Fruit fly (Drosophila melanogaster) whole organism, embryonic: ENCODE measurements around the gene Pi3K21B.

Experiments
- B-H1 ChIP-seq: fragments of 200-800 bp; sonication (Bioruptor generic); IDR thresholded peaks from 3 replicates; pipeline ENCODE4 v1.3.6; 2022; ENCODE audit warnings: missing biosample characterization, missing genetic modification characterization
- Blimp-1 ChIP-seq: fragments of 200-800 bp; sonication (Bioruptor generic); optimal IDR thresholded peaks from 3 replicates; lab custom pipeline; 2018; ENCODE audit warnings: missing biosample characterization, missing genetic modification characterization, mild to moderate bottlenecking, moderate library complexity, missing genetic modification reagents
- CG10543 ChIP-seq: fragments of 200-800 bp; sonication (Bioruptor generic); optimal IDR thresholded peaks from 3 replicates; lab custom pipeline; 2017; ENCODE audit warnings: missing biosample characterization, mild to moderate bottlenecking, missing genetic modification characterization, moderate library complexity
- CG12071 ChIP-seq: fragments of 200-800 bp; sonication (Bioruptor generic); optimal IDR thresholded peaks from 3 replicates; lab custom pipeline; 2018; ENCODE audit warnings: missing biosample characterization, mild to moderate bottlenecking, missing genetic modification characterization
- CG12659 ChIP-seq: fragments of 200-800 bp; sonication (Bioruptor generic); optimal IDR thresholded peaks from 3 replicates; lab custom pipeline; 2017; ENCODE audit warnings: mild to moderate bottlenecking, missing biosample characterization, missing genetic modification reagents, missing genetic modification characterization
- CG13123 ChIP-seq: fragments of 200-800 bp; sonication (Bioruptor generic); optimal IDR thresholded peaks from 2 replicates; lab custom pipeline; 2016; ENCODE audit warnings: missing biosample characterization, missing genetic modification characterization
- CG14050 ChIP-seq: fragments of 200-800 bp; sonication (Bioruptor generic); IDR thresholded peaks from 3 replicates; pipeline ENCODE4 v1.3.6; 2022; ENCODE audit warnings: missing biosample characterization, missing genetic modification characterization
- CG17912 ChIP-seq: fragments of 200-800 bp; sonication (Bioruptor generic); optimal IDR thresholded peaks from 2 replicates; lab custom pipeline; 2018; ENCODE audit warnings: missing biosample characterization, mild to moderate bottlenecking, missing genetic modification characterization
- CG31365 ChIP-seq: fragments of 200-800 bp; sonication (Bioruptor generic); optimal IDR thresholded peaks from 2 replicates; lab custom pipeline; 2018; ENCODE audit warnings: missing biosample characterization, mild to moderate bottlenecking, missing genetic modification characterization
- CG3726 ChIP-seq: fragments of 200-800 bp; sonication (Bioruptor generic); IDR thresholded peaks from 3 replicates; pipeline ENCODE4, ENCODE4 v1.3.6; 2022; ENCODE audit warnings: missing biosample characterization, missing genetic modification characterization
- CG3838 ChIP-seq: fragments of 200-800 bp; sonication (Bioruptor generic); optimal IDR thresholded peaks from 3 replicates; lab custom pipeline; 2016; ENCODE audit warnings: missing biosample characterization, missing genetic modification characterization
- CG3847 ChIP-seq: fragments of 200-800 bp; sonication (Bioruptor generic); IDR thresholded peaks from 2 replicates; pipeline ENCODE4 v1.3.6; 2022; ENCODE audit warnings: missing biosample characterization, missing genetic modification characterization
- CG42726 ChIP-seq: fragments of 200-800 bp; sonication (Bioruptor generic); IDR thresholded peaks from 2 replicates; pipeline ENCODE4 v1.3.6; 2022; ENCODE audit warnings: missing biosample characterization, missing genetic modification characterization; ENCODE audit not compliant: partially characterized antibody
- CG5245 ChIP-seq: fragments of 200-800 bp; sonication (Bioruptor generic); optimal IDR thresholded peaks from 3 replicates; lab custom pipeline; 2016; ENCODE audit warnings: missing biosample characterization, missing genetic modification characterization
- CG8290 ChIP-seq, 3 experiments: fragments of 200-800 bp; sonication (Bioruptor generic); optimal IDR thresholded peaks; 2 replicates each; lab custom pipeline; 2016 to 2019; ENCODE audit warnings: missing biosample characterization in 3 of 3, missing genetic modification characterization in 3 of 3, mild to moderate bottlenecking in 2 of 3, moderate library complexity in 1 of 3
- CG8924 ChIP-seq: fragments of 200-800 bp; optimal IDR thresholded peaks from 3 replicates; lab custom pipeline; 2019; ENCODE audit warnings: missing biosample characterization, mild to moderate bottlenecking, missing genetic modification characterization, moderate library complexity
- CG9215 ChIP-seq: fragments of 200-800 bp; sonication (Bioruptor generic); IDR thresholded peaks from 2 replicates; pipeline ENCODE4 v1.3.6; 2022; ENCODE audit warnings: missing biosample characterization, missing genetic modification characterization
- CG9609 ChIP-seq: fragments of 200-800 bp; sonication (Bioruptor generic); optimal IDR thresholded peaks from 3 replicates; lab custom pipeline; 2016; ENCODE audit warnings: missing biosample characterization, missing genetic modification characterization
- CG9817 ChIP-seq: fragments of 200-800 bp; sonication (Bioruptor generic); optimal IDR thresholded peaks from 2 replicates; lab custom pipeline; 2018; ENCODE audit warnings: missing biosample characterization, mild to moderate bottlenecking, missing genetic modification characterization, moderate library complexity
- CkIIα-i1 ChIP-seq: fragments of 200-800 bp; sonication (Bioruptor generic); IDR thresholded peaks from 2 replicates; pipeline ENCODE4 v1.3.6; 2022; ENCODE audit warnings: missing biosample characterization, missing genetic modification characterization
- Dbx ChIP-seq: fragments of 200-800 bp; sonication (Bioruptor generic); IDR thresholded peaks from 3 replicates; pipeline ENCODE4 v1.3.6; 2022; ENCODE audit warnings: missing biosample characterization, missing genetic modification characterization
- E2f2 ChIP-seq: fragments of 200-800 bp; sonication (Bioruptor generic); IDR thresholded peaks from 2 replicates; pipeline ENCODE4 v1.3.6; 2022; ENCODE audit warnings: missing biosample characterization, missing genetic modification characterization
- H15 ChIP-seq: fragments of 200-800 bp; sonication (Bioruptor generic); IDR thresholded peaks from 3 replicates; pipeline ENCODE4 v1.3.6; 2022; ENCODE audit warnings: missing biosample characterization, missing genetic modification characterization
- HmgD ChIP-seq: fragments of 200-800 bp; sonication (Bioruptor generic); optimal IDR thresholded peaks from 3 replicates; lab custom pipeline; 2016; ENCODE audit warnings: missing biosample characterization, missing genetic modification characterization
- Hr39 ChIP-seq: fragments of >200 bp; optimal IDR thresholded peaks from 2 replicates; lab custom pipeline; 2017
- Kr ChIP-seq: fragments of 200-800 bp; sonication (Bioruptor generic); optimal IDR thresholded peaks from 2 replicates; lab custom pipeline; 2017; ENCODE audit warnings: missing biosample characterization, mild to moderate bottlenecking, missing genetic modification characterization
- Lim3 ChIP-seq: fragments of 200-800 bp; sonication (Bioruptor generic); IDR thresholded peaks from 2 replicates; pipeline ENCODE4 v1.3.6; 2022; ENCODE audit warnings: missing biosample characterization, missing genetic modification characterization
- Mes4 ChIP-seq: fragments of 200-800 bp; sonication (Bioruptor generic); optimal IDR thresholded peaks from 2 replicates; lab custom pipeline; 2016; ENCODE audit warnings: missing biosample characterization, missing genetic modification characterization
- Optix ChIP-seq: fragments of 200-800 bp; sonication (Bioruptor generic); IDR thresholded peaks from 3 replicates; pipeline ENCODE4 v1.3.6; 2022; ENCODE audit warnings: missing biosample characterization, missing genetic modification characterization
- PHDP ChIP-seq: fragments of 200-800 bp; sonication (Bioruptor generic); optimal IDR thresholded peaks from 3 replicates; lab custom pipeline; 2018; ENCODE audit warnings: missing biosample characterization, mild to moderate bottlenecking, missing genetic modification characterization, moderate library complexity
- Side ChIP-seq: fragments of 200-800 bp; sonication (Bioruptor generic); optimal IDR thresholded peaks from 2 replicates; lab custom pipeline; 2016; ENCODE audit warnings: missing biosample characterization, missing genetic modification characterization
- Sry-δ ChIP-seq: fragments of 200-800 bp; sonication (Bioruptor generic); optimal IDR thresholded peaks from 2 replicates; lab custom pipeline; 2016; ENCODE audit warnings: missing biosample characterization, missing genetic modification characterization
- al ChIP-seq: fragments of 200-800 bp; sonication (Bioruptor generic); IDR thresholded peaks from 2 replicates; pipeline ENCODE4 v1.3.6; 2022; ENCODE audit warnings: missing biosample characterization, missing genetic modification characterization
- ara ChIP-seq: fragments of 200-800 bp; sonication (Bioruptor generic); IDR thresholded peaks from 2 replicates; pipeline ENCODE4 v1.3.6; 2022; ENCODE audit warnings: missing biosample characterization, missing genetic modification characterization
- bbx ChIP-seq: fragments of 200-800 bp; sonication (Bioruptor generic); IDR thresholded peaks from 2 replicates; pipeline ENCODE4 v1.3.6; 2022; ENCODE audit warnings: missing biosample characterization, missing genetic modification characterization; ENCODE audit not compliant: partially characterized antibody
- btn ChIP-seq: fragments of 200-800 bp; sonication (Bioruptor generic); optimal IDR thresholded peaks from 2 replicates; lab custom pipeline; 2016; ENCODE audit warnings: missing biosample characterization, missing genetic modification characterization
- gt ChIP-seq: fragments of 200-800 bp; sonication (Bioruptor generic); IDR thresholded peaks from 2 replicates; pipeline ENCODE4 v1.3.6; 2022; ENCODE audit warnings: missing biosample characterization, missing genetic modification characterization
- her ChIP-seq: fragments of 200-800 bp; sonication (Bioruptor generic); optimal IDR thresholded peaks from 2 replicates; lab custom pipeline; 2016; ENCODE audit warnings: missing biosample characterization, missing genetic modification characterization
- ind ChIP-seq: fragments of 200-800 bp; sonication (Bioruptor generic); optimal IDR thresholded peaks from 3 replicates; lab custom pipeline; 2016; ENCODE audit warnings: missing biosample characterization, missing genetic modification characterization
- lab ChIP-seq: fragments of 200-800 bp; sonication (Bioruptor generic); optimal IDR thresholded peaks from 3 replicates; lab custom pipeline; 2017; ENCODE audit warnings: missing biosample characterization, missing genetic modification characterization, mild to moderate bottlenecking, moderate library complexity, missing genetic modification reagents
- lov ChIP-seq, 2 experiments: fragments of 200-800 bp in 1 of 2; fragments of >200 bp in 1 of 2; sonication (Bioruptor generic) in 1 of 2; IDR thresholded peaks in 1 of 2; optimal IDR thresholded peaks in 1 of 2; 2 replicates in 1 of 2; 3 replicates in 1 of 2; pipeline versions ENCODE4 v1.3.6 to Lab custom; 2017 to 2022; ENCODE audit warnings: missing biosample characterization in 1 of 2, missing genetic modification characterization in 1 of 2
- mirr ChIP-seq: fragments of 200-800 bp; sonication (Bioruptor generic); optimal IDR thresholded peaks from 3 replicates; lab custom pipeline; 2018; ENCODE audit warnings: missing biosample characterization, mild to moderate bottlenecking, missing genetic modification characterization
- sd ChIP-seq: fragments of 200-800 bp; sonication (Bioruptor generic); optimal IDR thresholded peaks from 3 replicates; lab custom pipeline; 2018; ENCODE audit warnings: missing biosample characterization, mild to moderate bottlenecking, missing genetic modification characterization, moderate library complexity
- so ChIP-seq: fragments of 200-800 bp; sonication (Bioruptor generic); IDR thresholded peaks from 3 replicates; pipeline ENCODE4 v1.3.6; 2022; ENCODE audit warnings: missing biosample characterization, missing genetic modification characterization
- sr ChIP-seq: fragments of 200-800 bp; sonication (Bioruptor generic); IDR thresholded peaks from 3 replicates; pipeline ENCODE4 v1.3.6; 2022; ENCODE audit warnings: missing biosample characterization, missing genetic modification characterization
- tin ChIP-seq: fragments of 200-800 bp; sonication (Bioruptor generic); optimal IDR thresholded peaks from 3 replicates; lab custom pipeline; 2016; ENCODE audit warnings: missing biosample characterization, missing genetic modification characterization
- trh ChIP-seq: fragments of 200-800 bp; sonication (Bioruptor generic); optimal IDR thresholded peaks from 2 replicates; lab custom pipeline; 2016; ENCODE audit warnings: missing biosample characterization, missing genetic modification characterization
- vfl ChIP-seq: fragments of 200-800 bp; sonication (Bioruptor generic); optimal IDR thresholded peaks from 2 replicates; lab custom pipeline; 2016; ENCODE audit warnings: missing biosample characterization, missing genetic modification characterization
- wdn ChIP-seq: fragments of 200-800 bp; sonication (Bioruptor generic); IDR thresholded peaks from 2 replicates; pipeline ENCODE4 v1.3.6; 2022; ENCODE audit warnings: missing biosample characterization, missing genetic modification characterization
- z ChIP-seq: fragments of 200-800 bp; sonication (Bioruptor generic); IDR thresholded peaks from 3 replicates; pipeline ENCODE4 v1.3.6; 2022; ENCODE audit warnings: missing biosample characterization, missing genetic modification characterization
- zen ChIP-seq: fragments of 200-800 bp; sonication (Bioruptor generic); optimal IDR thresholded peaks from 3 replicates; lab custom pipeline; 2018; ENCODE audit warnings: missing biosample characterization, mild to moderate bottlenecking, missing genetic modification characterization, moderate library complexity

The Pi3K21B gene

dm6 chr2L:286421-286820 lies 11.3 kb upstream of the Pi3K21B start (continued):
- TF ChIP-seq CG8924 (tag; lab: Kevin White, UChicago) (peak; percentile 19), zen (no peak), CG9817 (tag; lab: Kevin White, UChicago) (peak; percentile 56), CG10543 (GFP tag; lab: Kevin White, UChicago) (peak; percentile 74), bbx (GFP tag; lab: Robert Waterston, UW) (no peak; the same call in 1 of the 2 replicates), CG42726 (GFP tag; lab: Robert Waterston, UW) (no peak), lov (optimal IDR thresholded peaks at IDR 0.05; lab: Kevin White, UChicago) (no peak), lov (GFP tag; IDR thresholded peaks at IDR 0.05; lab: Robert Waterston, UW) (no peak), CkIIα-i1 (no peak), trh (GFP tag; lab: Kevin White, UChicago) (peak; percentile 10), HmgD (GFP tag; lab: Kevin White, UChicago) (peak; percentile 13), CG9609 (peak; percentile 43), Mes4 (GFP tag; lab: Kevin White, UChicago) (no peak), CG12659 (GFP tag; lab: Kevin White, UChicago) (peak; percentile 29), CG12071 (GFP tag; lab: Kevin White, UChicago) (peak; percentile 67), Optix (GFP tag; lab: Robert Waterston, UW) (peak; percentile 75), vfl (GFP tag; lab: Kevin White, UChicago) (peak; percentile 61), her (GFP tag; lab: Kevin White, UChicago) (peak; percentile 87), CG5245 (peak; percentile 54), mirr (GFP tag; lab: Kevin White, UChicago) (peak; percentile 87), lab (GFP tag; lab: Kevin White, UChicago) (peak; percentile 92), CG3838 (no peak), ind (GFP tag; lab: Kevin White, UChicago) (peak; percentile 78), Hr39 (lab: Kevin White, UChicago) (no peak), z (GFP tag; lab: Robert Waterston, UW) (no peak), H15 (peak; percentile 62; the same call in 2 of the 3 replicates), tin (GFP tag; lab: Kevin White, UChicago) (peak; percentile 61), gt (GFP tag; lab: Robert Waterston, UW) (no peak), CG9215 (GFP tag; lab: Robert Waterston, UW) (0 out of 2 replicates have a peak, but pooled peaks have one; percentile 36), CG31365 (tag; lab: Kevin White, UChicago) (no peak), PHDP (peak; percentile 69), ara (GFP tag; lab: Robert Waterston, UW) (no peak; the same call in 1 of the 2 replicates), CG3726 (GFP tag; lab: Robert Waterston, UW) (no peak), CG14050 (peak; percentile 41; the same call in 1 of the 3 replicates), Kr (GFP tag; lab: Kevin White, UChicago) (no peak), Dbx (GFP tag; lab: Robert Waterston, UW) (peak; percentile 88), wdn (GFP tag; lab: Robert Waterston, UW) (peak; percentile 56; the same call in 1 of the 2 replicates), sd (tag; lab: Kevin White, UChicago) (peak; percentile 35), Blimp-1 (GFP tag; lab: Kevin White, UChicago) (peak; percentile 63), CG17912 (peak; percentile 40), CG8290 (GFP tag; optimal IDR thresholded peaks at IDR 0.05; lab: Kevin White, UChicago) (no peak), CG8290 (tag; optimal IDR thresholded peaks at IDR 0.05; lab: Kevin White, UChicago) (peak in 1 of 2 experiments; percentile 97), E2f2 (peak; percentile 39; the same call in 1 of the 2 replicates), btn (GFP tag; lab: Kevin White, UChicago) (peak; percentile 29), sr (peak; percentile 30; the same call in 1 of the 3 replicates), Lim3 (GFP tag; lab: Robert Waterston, UW) (no peak), Sry-δ (peak; percentile 31), al (GFP tag; lab: Robert Waterston, UW) (peak; percentile 55; the same call in 1 of the 2 replicates), so (peak; percentile 70; the same call in 2 of the 3 replicates), CG3847 (GFP tag; lab: Robert Waterston, UW) (peak; percentile 79), B-H1 (GFP tag; lab: Robert Waterston, UW) (peak; percentile 57; the same call in 2 of the 3 replicates), CG13123 (GFP tag; lab: Kevin White, UChicago) (no peak), Side (GFP tag; lab: Kevin White, UChicago) (peak; percentile 34)
